Fruit fly (Drosophila melanogaster) Kc167 (cell line): Measurements from ENCODE around the gene betaTub65B.

ENCODE experiments used
- Myc ChIP-seq: fragments of >200 bp; optimal IDR thresholded peaks from 2 replicates; lab custom pipeline; 2017; ENCODE audit warnings: missing external identifiers
- Sin3A ChIP-seq: fragments of >200 bp; optimal IDR thresholded peaks from 2 replicates; lab custom pipeline; 2018; ENCODE audit warnings: missing external identifiers
- insv ChIP-seq: fragments of >200 bp; optimal IDR thresholded peaks from 3 replicates; lab custom pipeline; 2018; ENCODE audit warnings: missing external identifiers
- psq ChIP-seq: fragments of >200 bp; optimal IDR thresholded peaks from 2 replicates; lab custom pipeline; 2017; ENCODE audit warnings: missing external identifiers

- TF ChIP-seq Sin3A (no peak), insv (no peak), Myc (no peak), psq (lab: Kevin White, UChicago) (no peak)
Measured at dm6 chr3L:6496922-6497232, 33.7 kb upstream of the betaTub65B start.
